Fruit fly (Drosophila melanogaster) S2 (cell line): Measurements from ENCODE around the gene sll.

Source experiments
- CG8478 ChIP-seq: fragments of >200 bp; optimal IDR thresholded peaks from 2 replicates; lab custom pipeline; 2018
- CTCF ChIP-seq, 2 experiments: fragments of >200 bp; optimal IDR thresholded peaks; 2 replicates each; lab custom pipeline; 2018

DNA sequence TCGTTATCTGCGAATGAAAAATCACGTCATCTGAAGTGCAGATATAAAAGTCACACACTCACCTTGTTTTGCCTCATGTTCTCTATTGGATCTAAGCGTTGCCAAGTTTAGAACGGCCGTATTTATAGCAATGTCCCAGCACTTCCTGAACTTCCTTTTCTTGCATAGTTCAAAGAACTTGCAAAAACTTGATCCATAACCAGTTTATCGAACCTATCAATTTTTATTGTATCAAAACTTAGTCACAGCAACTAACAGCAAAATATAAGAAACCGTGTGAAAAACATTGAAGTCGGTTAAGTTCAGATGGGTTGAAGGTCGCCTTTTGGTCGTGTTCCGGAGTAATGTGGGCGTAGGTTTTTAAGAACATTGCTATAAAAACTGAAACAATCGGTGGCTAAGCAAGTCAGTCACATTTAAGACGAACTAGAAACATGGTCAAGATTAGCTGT is 12.8 kb downstream of the sll start, which contains the start of the genes CG14324 and CG14326:
- TF ChIP-seq CG8478, result no peak
- no peak for TF ChIP-seq CTCF (optimal IDR thresholded peaks at IDR 0.05; lab: Kevin White, UChicago)
